Worm (Caenorhabditis elegans): Measurements from ENCODE around the gene T05H10.8.

The T05H10.8 gene

DNA sequence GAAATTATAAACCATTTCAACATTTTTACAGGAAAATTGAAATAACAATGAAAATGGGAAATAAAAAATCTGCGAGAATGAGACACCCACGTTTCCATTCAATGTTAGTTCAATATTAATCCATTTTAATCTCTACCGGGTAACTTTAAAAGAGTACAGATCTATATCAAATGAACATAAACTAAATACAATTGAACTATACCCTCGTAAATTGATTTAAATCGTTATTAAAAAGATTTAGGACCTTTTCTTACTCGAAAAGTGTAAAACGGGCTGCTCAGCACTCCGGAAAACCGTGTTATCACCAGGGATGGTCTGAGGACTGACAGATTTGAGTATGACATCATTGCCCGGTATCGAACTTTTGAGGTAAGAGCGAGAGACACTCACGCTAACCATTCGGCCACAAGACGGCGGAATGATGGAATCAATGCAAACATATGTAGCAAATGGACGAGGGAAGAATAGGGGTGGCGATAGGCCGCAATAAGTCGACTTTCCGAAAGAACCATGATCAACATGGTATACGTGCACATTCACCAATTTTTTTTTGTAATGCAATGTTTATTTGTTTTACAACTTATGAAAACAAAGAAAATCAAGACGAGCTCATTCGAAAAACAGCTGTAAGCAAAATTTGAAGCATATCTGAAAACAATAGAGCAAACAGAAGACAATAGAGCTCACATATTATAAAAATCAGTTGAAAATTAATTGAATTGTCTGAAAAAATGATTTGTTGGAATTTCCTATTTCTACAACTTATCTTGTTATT is 48.2 kb downstream of the T05H10.8 start, which contains the start of the genes chst-1 and C41C4.9 (continued):
- TF ChIP-seq nhr-12 (tag; optimal IDR thresholded peaks at IDR 0.05) = no peak
- TF ChIP-seq elt-1 (tag; optimal IDR thresholded peaks at IDR 0.05) = no peak
- TF ChIP-seq ama-1 (optimal IDR thresholded peaks at IDR 0.05) = peak; percentile 6
- TF ChIP-seq nhr-11 (tag; optimal IDR thresholded peaks at IDR 0.05) = no peak
- no peak for TF ChIP-seq ZK546.5 (tag; optimal IDR thresholded peaks at IDR 0.05)
- TF ChIP-seq elt-3 (tag; optimal IDR thresholded peaks at IDR 0.05) = peak in 1 of 3 experiments; percentile 79
- TF ChIP-seq aly-2 (tag; optimal IDR thresholded peaks at IDR 0.05) = no peak
- TF ChIP-seq skn-1 (tag; optimal IDR thresholded peaks at IDR 0.05) = peak; percentile 47
- TF ChIP-seq egl-5 (tag; optimal IDR thresholded peaks at IDR 0.05) = peak; percentile 0
- TF ChIP-seq hmg-11 (tag; optimal IDR thresholded peaks at IDR 0.05) = no peak
- TF ChIP-seq jun-1 (tag; optimal IDR thresholded peaks at IDR 0.05) = no peak
- TF ChIP-seq nhr-25 (tag; optimal IDR thresholded peaks at IDR 0.05) = peak; percentile 75
- no peak for TF ChIP-seq egl-27 (tag; optimal IDR thresholded peaks at IDR 0.05)
- no peak for TF ChIP-seq ztf-11 (tag; optimal IDR thresholded peaks at IDR 0.05)
